Worm (Caenorhabditis elegans) whole organism, mixed stage, embryonic: ENCODE measurements around the gene osm-8.
A peak's percentile ranks its signal among the peaks of the same experiment; 100 is the strongest.

Source experiments
- M03D4.4 ChIP-seq: sonication (generic microtip); optimal IDR thresholded peaks from 2 replicates; lab custom pipeline; 2017; ENCODE audit warnings: mild to moderate bottlenecking, missing genetic modification characterization, missing compliant biosample characterization
- blmp-1 ChIP-seq: fragments of 150-350 bp; optimal IDR thresholded peaks from 2 replicates; lab custom pipeline; 2014; ENCODE audit warnings: missing biosample characterization, missing genetic modification characterization
- ceh-39 ChIP-seq: fragments of 150-350 bp; optimal IDR thresholded peaks from 2 replicates; lab custom pipeline; 2014; ENCODE audit warnings: missing biosample characterization, missing genetic modification characterization
- ceh-43 ChIP-seq: fragments of 200-800 bp; sonication (Bioruptor generic); optimal IDR thresholded peaks from 2 replicates; lab custom pipeline; 2018; ENCODE audit warnings: mild to moderate bottlenecking, missing genetic modification characterization, moderate library complexity, missing compliant biosample characterization
- ceh-83 ChIP-seq: fragments of 200-800 bp; sonication (Bioruptor generic); optimal IDR thresholded peaks from 2 replicates; lab custom pipeline; 2018; ENCODE audit warnings: mild to moderate bottlenecking, missing genetic modification characterization, missing compliant biosample characterization
- ces-1 ChIP-seq: fragments of 150-350 bp; optimal IDR thresholded peaks from 2 replicates; lab custom pipeline; 2014; ENCODE audit warnings: missing biosample characterization, missing genetic modification reagents, missing genetic modification characterization
- cnd-1 ChIP-seq: fragments of 200-800 bp; sonication (Bioruptor generic); optimal IDR thresholded peaks from 2 replicates; lab custom pipeline; 2018; ENCODE audit warnings: mild to moderate bottlenecking, missing genetic modification characterization, missing compliant biosample characterization
- drap-1 ChIP-seq: fragments of 200-800 bp; sonication (Bioruptor generic); optimal IDR thresholded peaks from 3 replicates; lab custom pipeline; 2018; ENCODE audit warnings: mild to moderate bottlenecking, missing genetic modification characterization, missing compliant biosample characterization
- elt-1 ChIP-seq: sonication (generic microtip); optimal IDR thresholded peaks from 2 replicates; lab custom pipeline; 2017; ENCODE audit warnings: missing genetic modification characterization, mild to moderate bottlenecking, missing compliant biosample characterization, antibody characterized with exemption, moderate library complexity, borderline replicate concordance; ENCODE audit not compliant: insufficient read depth
- ham-2 ChIP-seq: fragments of 200-800 bp; sonication (Bioruptor generic); optimal IDR thresholded peaks from 2 replicates; lab custom pipeline; 2018; ENCODE audit warnings: mild to moderate bottlenecking, missing genetic modification characterization, missing compliant biosample characterization
- hlh-1 ChIP-seq: fragments of 150-350 bp; optimal IDR thresholded peaks from 2 replicates; lab custom pipeline; 2014; ENCODE audit warnings: missing biosample characterization, missing genetic modification reagents, missing genetic modification characterization
- lin-32 ChIP-seq: fragments of 200-800 bp; sonication (Bioruptor generic); optimal IDR thresholded peaks from 2 replicates; lab custom pipeline; 2018; ENCODE audit warnings: mild to moderate bottlenecking, missing genetic modification characterization, missing compliant biosample characterization
- mab-5 ChIP-seq: fragments of 150-350 bp; optimal IDR thresholded peaks from 2 replicates; lab custom pipeline; 2014; ENCODE audit warnings: missing biosample characterization, missing genetic modification characterization
- mls-2 ChIP-seq: sonication (generic microtip); optimal IDR thresholded peaks from 2 replicates; lab custom pipeline; 2016; ENCODE audit warnings: mild to moderate bottlenecking, missing genetic modification characterization, moderate library complexity, missing compliant biosample characterization
- nhr-12 ChIP-seq: fragments of 150-350 bp; optimal IDR thresholded peaks from 2 replicates; lab custom pipeline; 2014; ENCODE audit warnings: missing biosample characterization, missing genetic modification characterization
- nhr-2 ChIP-seq: fragments of 150-350 bp; optimal IDR thresholded peaks from 2 replicates; lab custom pipeline; 2014; ENCODE audit warnings: missing biosample characterization, missing genetic modification characterization
- nhr-237 ChIP-seq: fragments of 150-350 bp; optimal IDR thresholded peaks from 2 replicates; lab custom pipeline; 2014; ENCODE audit warnings: missing biosample characterization, missing genetic modification characterization
- nhr-28 ChIP-seq: fragments of 150-350 bp; optimal IDR thresholded peaks from 2 replicates; lab custom pipeline; 2014; ENCODE audit warnings: missing biosample characterization, missing genetic modification characterization
- nhr-76 ChIP-seq: sonication (generic microtip); optimal IDR thresholded peaks from 2 replicates; lab custom pipeline; 2017; ENCODE audit warnings: missing biosample characterization, missing genetic modification characterization
- pha-4 ChIP-seq: fragments of 150-350 bp; optimal IDR thresholded peaks from 2 replicates; lab custom pipeline; 2018; ENCODE audit warnings: missing biosample characterization, missing genetic modification reagents, missing genetic modification characterization
- sem-2 ChIP-seq: fragments of 200-800 bp; sonication (Bioruptor generic); optimal IDR thresholded peaks from 2 replicates; lab custom pipeline; 2018; ENCODE audit warnings: mild to moderate bottlenecking, missing genetic modification characterization, missing compliant biosample characterization
- snpc-4 ChIP-seq: fragments of 150-350 bp; optimal IDR thresholded peaks from 2 replicates; lab custom pipeline; 2014; ENCODE audit warnings: missing biosample characterization, missing genetic modification characterization
- sptf-1 ChIP-seq: sonication (generic microtip); optimal IDR thresholded peaks from 2 replicates; lab custom pipeline; 2017; ENCODE audit warnings: mild to moderate bottlenecking, missing genetic modification characterization, moderate library complexity, missing compliant biosample characterization
- tbx-8 ChIP-seq: fragments of 200-800 bp; sonication (Bioruptor generic); optimal IDR thresholded peaks from 2 replicates; lab custom pipeline; 2018; ENCODE audit warnings: mild to moderate bottlenecking, missing genetic modification characterization, moderate library complexity, missing compliant biosample characterization
- unc-120 ChIP-seq: sonication (generic microtip); optimal IDR thresholded peaks from 2 replicates; lab custom pipeline; 2017; ENCODE audit warnings: missing genetic modification characterization, missing compliant biosample characterization; ENCODE audit not compliant: poor library complexity, severe bottlenecking
- unc-39 ChIP-seq: fragments of 150-350 bp; optimal IDR thresholded peaks from 2 replicates; lab custom pipeline; 2014; ENCODE audit warnings: missing biosample characterization, missing genetic modification characterization
- unc-62 ChIP-seq: fragments of 150-350 bp; optimal IDR thresholded peaks from 2 replicates; lab custom pipeline; 2014; ENCODE audit warnings: missing biosample characterization, missing genetic modification reagents, missing genetic modification characterization
- zip-8 ChIP-seq: fragments of 150-350 bp; optimal IDR thresholded peaks from 2 replicates; lab custom pipeline; 2014; ENCODE audit warnings: missing biosample characterization, missing genetic modification characterization

Gene osm-8

DNA sequence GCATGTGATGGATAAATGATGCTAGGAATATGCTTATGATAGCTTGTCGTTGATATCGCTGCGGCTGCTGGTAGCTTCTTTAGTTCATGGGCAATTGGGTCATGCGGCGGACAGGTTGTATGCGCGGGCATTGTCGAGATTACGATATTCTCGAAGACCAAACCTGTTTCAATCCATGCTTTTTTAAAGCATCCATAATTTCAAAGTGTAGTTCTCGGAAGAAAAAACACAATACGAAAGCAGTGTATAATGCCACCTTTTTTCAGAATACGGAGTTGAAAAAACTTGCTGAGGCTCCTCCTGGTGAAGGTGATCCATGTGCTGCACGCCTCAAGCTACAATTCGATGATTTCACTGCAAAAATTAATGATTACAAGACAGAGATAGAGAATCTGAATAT is at the start of gene osm-8:
Gene osm-8 (minus strand): TSS at position 101 of the 400 bp plus-strand sequence.
- TF ChIP-seq ham-2 (GFP tag; lab: Kevin White, UChicago) (no peak), nhr-12 (tag; lab: Kevin White, UChicago) (no peak), ces-1 (GFP tag; lab: Kevin White, UChicago) (no peak), M03D4.4 (tag; lab: Kevin White, UChicago) (no peak), ceh-43 (GFP tag; lab: Kevin White, UChicago) (no peak), elt-1 (tag; lab: Kevin White, UChicago) (no peak), nhr-76 (tag; lab: Kevin White, UChicago) (no peak), cnd-1 (tag; lab: Kevin White, UChicago) (no peak), drap-1 (no peak), pha-4 (tag; lab: Kevin White, UChicago) (no peak), nhr-237 (no peak), lin-32 (GFP tag; lab: Kevin White, UChicago) (no peak), sptf-1 (no peak), tbx-8 (GFP tag; lab: Kevin White, UChicago) (no peak), blmp-1 (tag; lab: Kevin White, UChicago) (no peak)

DNA sequence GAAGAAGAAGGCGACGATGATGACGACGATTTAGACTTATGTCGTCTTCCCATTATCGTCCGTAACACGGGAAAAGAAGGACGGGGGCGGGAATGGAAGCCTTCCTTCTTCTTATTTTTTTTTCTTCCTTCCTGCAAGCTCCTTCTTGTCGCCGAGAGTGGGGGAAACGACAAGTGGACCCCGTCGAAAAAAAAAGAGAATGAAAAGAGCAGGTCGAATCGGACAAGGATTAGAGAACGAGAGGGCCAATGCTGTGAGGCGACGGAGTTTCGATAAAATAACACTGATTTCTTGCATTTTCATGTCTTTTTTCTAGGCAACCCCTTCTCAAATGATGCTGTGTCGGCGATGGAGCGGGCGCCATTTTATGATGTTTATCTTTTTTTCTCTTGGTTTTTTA is 46.0 kb upstream of the osm-8 start, which contains the start of gene pde-4:
Gene pde-4 (minus strand): TSS at position 76 of the 400 bp plus-strand sequence.
- no peak for TF ChIP-seq nhr-2 (tag; lab: Kevin White, UChicago)
- TF ChIP-seq unc-39, result no peak
- no peak for TF ChIP-seq unc-62 (GFP tag; lab: Kevin White, UChicago)

DNA sequence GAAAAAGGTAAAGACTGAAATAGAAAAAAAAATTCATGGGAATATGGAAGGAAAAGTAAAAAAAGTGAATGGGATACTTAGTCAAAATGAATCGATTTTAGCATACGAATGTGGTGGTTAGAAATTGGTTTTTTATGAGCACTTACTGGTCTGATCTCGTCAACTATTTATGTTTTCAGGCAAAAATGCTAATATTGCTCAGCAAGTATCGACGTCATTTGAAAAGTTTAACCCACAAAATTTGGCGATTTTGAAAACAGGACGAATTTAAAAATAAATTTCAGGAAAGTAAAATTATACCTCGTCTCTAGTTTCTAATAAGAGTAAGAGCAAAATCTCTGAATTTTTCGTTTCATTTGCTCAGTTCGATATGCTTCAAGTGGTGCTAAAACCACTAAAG is 38.0 kb upstream of the osm-8 start:
- no peak for TF ChIP-seq ceh-39 (tag; lab: Kevin White, UChicago)
- TF ChIP-seq mab-5 (tag; lab: Kevin White, UChicago), result no peak
- no peak for TF ChIP-seq hlh-1 (tag; lab: Kevin White, UChicago)
- TF ChIP-seq nhr-2 (tag; lab: Kevin White, UChicago), result no peak
- no peak for TF ChIP-seq snpc-4 (tag; lab: Kevin White, UChicago)
- no peak for TF ChIP-seq zip-8 (tag; lab: Kevin White, UChicago)
- TF ChIP-seq unc-62 (GFP tag; lab: Kevin White, UChicago), result no peak
- no peak for TF ChIP-seq M03D4.4 (tag; lab: Kevin White, UChicago)
- no peak for TF ChIP-seq sem-2 (GFP tag; lab: Kevin White, UChicago)

DNA sequence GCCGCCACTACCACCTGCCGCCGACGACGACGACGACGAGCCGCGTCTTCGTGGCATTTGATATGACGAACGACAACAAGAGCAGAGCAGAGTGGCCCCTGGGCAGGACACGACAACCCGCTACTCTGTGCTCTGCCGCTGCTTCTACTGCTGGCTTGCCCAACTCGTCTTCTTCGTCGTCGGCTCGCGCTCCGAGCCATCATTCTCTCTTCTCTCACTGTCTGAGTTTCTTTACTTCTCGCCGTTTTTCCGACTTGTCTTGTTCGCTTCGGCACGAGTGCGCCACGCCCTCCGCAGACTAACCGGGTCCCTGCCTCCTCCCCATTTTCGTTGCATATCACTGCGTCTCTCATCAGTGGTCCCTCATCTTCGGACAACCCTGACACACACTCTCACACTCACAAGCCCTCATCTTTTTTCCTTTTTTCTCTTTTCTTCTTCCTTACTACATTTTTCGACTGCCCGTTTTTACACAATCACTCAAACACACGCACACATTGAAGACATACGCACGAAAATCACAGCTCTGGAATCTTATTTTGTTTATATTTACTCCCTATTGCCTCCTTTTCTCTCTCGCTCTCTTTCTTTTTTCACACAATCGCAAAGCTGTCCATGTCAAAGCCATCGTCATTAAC is 36.9 kb upstream of the osm-8 start:
- TF ChIP-seq unc-62 (GFP tag; lab: Kevin White, UChicago) (peak; percentile 77), nhr-28 (tag; lab: Kevin White, UChicago) (no peak), mls-2 (tag; lab: Kevin White, UChicago) (peak; percentile 9), unc-120 (tag; lab: Kevin White, UChicago) (peak; percentile 91), blmp-1 (tag; lab: Kevin White, UChicago) (no peak), ces-1 (GFP tag; lab: Kevin White, UChicago) (peak; percentile 80), sptf-1 (peak; percentile 34)

DNA sequence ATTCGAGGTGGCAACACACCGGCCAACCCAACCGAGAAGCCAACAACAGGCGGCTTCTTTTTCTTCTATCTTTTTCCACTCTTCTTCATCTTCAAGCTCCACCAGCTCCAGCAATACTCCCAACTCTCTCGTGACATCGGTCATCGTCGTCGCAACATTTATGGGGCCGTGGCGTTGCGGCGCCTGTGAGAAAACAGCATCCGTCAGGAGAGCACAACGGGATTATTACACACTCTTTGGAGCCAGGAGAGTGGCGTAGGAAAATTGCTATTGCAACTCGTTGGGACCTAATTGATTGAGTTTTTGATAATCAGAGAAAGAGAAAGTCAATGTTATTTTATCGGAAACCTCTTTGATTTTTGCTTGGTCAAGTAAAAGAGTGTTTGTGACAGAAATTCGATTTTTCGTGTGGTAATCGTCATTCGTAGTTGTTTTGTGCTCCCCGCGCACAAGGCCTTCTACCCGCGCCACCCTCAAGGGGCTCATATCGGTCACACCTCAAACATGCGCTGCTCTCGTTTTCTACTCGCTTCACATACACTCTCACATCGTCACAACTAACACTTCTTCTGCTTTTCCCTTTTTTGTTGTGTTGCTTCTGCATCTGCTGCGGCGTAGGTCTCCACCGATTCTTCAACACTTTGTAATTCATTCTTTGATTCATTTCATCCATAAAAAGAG is 35.1 kb upstream of the osm-8 start:
- TF ChIP-seq ces-1 (GFP tag; lab: Kevin White, UChicago), result peak; percentile 7
- TF ChIP-seq hlh-1 (tag; lab: Kevin White, UChicago), result peak; percentile 63
- peak; percentile 57 for TF ChIP-seq unc-120 (tag; lab: Kevin White, UChicago)
- TF ChIP-seq mab-5 (tag; lab: Kevin White, UChicago), result no peak

DNA sequence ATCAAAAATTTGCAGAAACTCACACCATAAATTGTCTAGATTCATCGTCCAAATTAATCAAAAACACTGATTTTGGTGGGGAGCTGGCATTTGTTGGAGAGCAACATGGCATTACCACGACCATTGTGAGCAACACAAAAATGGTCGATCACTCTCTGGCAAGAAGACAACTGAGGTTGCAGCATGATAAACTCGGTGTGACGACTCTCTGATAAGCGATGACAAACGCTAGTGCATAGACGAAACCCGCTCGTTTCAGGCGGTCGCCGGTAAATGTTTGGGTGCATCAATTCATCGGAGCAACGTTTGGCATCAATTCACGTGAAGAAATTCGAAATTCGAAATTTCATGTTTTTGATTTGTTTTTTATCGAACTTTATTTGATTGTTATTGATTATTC is 33.8 kb upstream of the osm-8 start:
- TF ChIP-seq lin-32 (GFP tag; lab: Kevin White, UChicago) (no peak), cnd-1 (tag; lab: Kevin White, UChicago) (no peak), nhr-2 (tag; lab: Kevin White, UChicago) (no peak), ces-1 (GFP tag; lab: Kevin White, UChicago) (no peak), unc-120 (tag; lab: Kevin White, UChicago) (no peak), ceh-83 (no peak), blmp-1 (tag; lab: Kevin White, UChicago) (no peak), snpc-4 (tag; lab: Kevin White, UChicago) (no peak), ceh-39 (tag; lab: Kevin White, UChicago) (no peak)
